Fruit fly (Drosophila melanogaster) whole organism, prepupa: Measurements from ENCODE around the gene Or9a.

Source experiments
- Blimp-1 ChIP-seq: fragments of 200-800 bp; sonication (Bioruptor generic); optimal IDR thresholded peaks from 3 replicates; lab custom pipeline; 2017; ENCODE audit warnings: missing biosample characterization, missing genetic modification characterization, mild to moderate bottlenecking, moderate library complexity, missing genetic modification reagents
- CG10631 ChIP-seq: fragments of 200-800 bp; sonication (Bioruptor generic); optimal IDR thresholded peaks from 2 replicates; lab custom pipeline; 2016; ENCODE audit warnings: missing biosample characterization, missing genetic modification characterization
- CG10669 ChIP-seq: fragments of 200-800 bp; sonication (Bioruptor generic); optimal IDR thresholded peaks from 3 replicates; lab custom pipeline; 2018; ENCODE audit warnings: missing biosample characterization, mild to moderate bottlenecking, missing genetic modification characterization, moderate library complexity
- CG11294 ChIP-seq: fragments of 200-800 bp; sonication (Bioruptor generic); IDR thresholded peaks from 2 replicates; pipeline ENCODE4 v1.3.6; 2022; ENCODE audit warnings: missing biosample characterization, missing genetic modification characterization
- CG11902 ChIP-seq: fragments of 200-800 bp; sonication (Bioruptor generic); optimal IDR thresholded peaks from 3 replicates; lab custom pipeline; 2016; ENCODE audit warnings: missing biosample characterization, missing genetic modification characterization
- CG15336 ChIP-seq: fragments of 200-800 bp; sonication (Bioruptor generic); IDR thresholded peaks from 2 replicates; pipeline ENCODE4 v1.3.6; 2022; ENCODE audit warnings: missing biosample characterization, missing genetic modification characterization
- CG3032 ChIP-seq: fragments of 200-800 bp; optimal IDR thresholded peaks from 2 replicates; lab custom pipeline; 2019; ENCODE audit warnings: missing biosample characterization, mild to moderate bottlenecking, missing genetic modification characterization, moderate library complexity
- CG31627 ChIP-seq: fragments of 200-800 bp; sonication (Bioruptor generic); optimal IDR thresholded peaks from 3 replicates; lab custom pipeline; 2016; ENCODE audit warnings: missing biosample characterization, missing genetic modification characterization
- CG34406 ChIP-seq: fragments of 200-800 bp; sonication (Bioruptor generic); optimal IDR thresholded peaks from 3 replicates; lab custom pipeline; 2016; ENCODE audit warnings: missing biosample characterization, missing genetic modification characterization
- CG3919 ChIP-seq: fragments of 200-800 bp; sonication (Bioruptor generic); optimal IDR thresholded peaks from 3 replicates; lab custom pipeline; 2016; ENCODE audit warnings: missing biosample characterization, missing genetic modification characterization
- CG6163 ChIP-seq: fragments of 200-800 bp; sonication (Bioruptor generic); IDR thresholded peaks from 3 replicates; pipeline ENCODE4 v1.3.6; 2022; ENCODE audit warnings: missing biosample characterization, missing genetic modification characterization
- CG6276 ChIP-seq: fragments of 200-800 bp; sonication (Bioruptor generic); optimal IDR thresholded peaks from 2 replicates; lab custom pipeline; 2017; ENCODE audit warnings: missing biosample characterization, mild to moderate bottlenecking, missing genetic modification characterization
- CG6808 ChIP-seq: fragments of 200-800 bp; sonication (Bioruptor generic); optimal IDR thresholded peaks from 3 replicates; lab custom pipeline; 2017; ENCODE audit warnings: missing biosample characterization, missing genetic modification characterization, mild to moderate bottlenecking, moderate library complexity, missing genetic modification reagents
- CG6854 ChIP-seq: fragments of 200-800 bp; sonication (Bioruptor generic); optimal IDR thresholded peaks from 2 replicates; lab custom pipeline; 2017; ENCODE audit warnings: missing biosample characterization, mild to moderate bottlenecking, missing genetic modification characterization
- CG7368 ChIP-seq: fragments of 200-800 bp; sonication (Bioruptor generic); optimal IDR thresholded peaks from 3 replicates; lab custom pipeline; 2016; ENCODE audit warnings: missing biosample characterization, missing genetic modification characterization
- CG8119 ChIP-seq: fragments of 200-800 bp; sonication (Bioruptor generic); IDR thresholded peaks from 3 replicates; pipeline ENCODE4 v1.3.6; 2022; ENCODE audit warnings: missing biosample characterization, missing genetic modification characterization
- CG8632 ChIP-seq: fragments of 200-800 bp; sonication (Bioruptor generic); optimal IDR thresholded peaks from 3 replicates; lab custom pipeline; 2016; ENCODE audit warnings: missing biosample characterization, missing genetic modification characterization
- Eip75B ChIP-seq: fragments of 200-800 bp; sonication (Bioruptor generic); optimal IDR thresholded peaks from 3 replicates; lab custom pipeline; 2016; ENCODE audit warnings: missing biosample characterization, missing genetic modification characterization
- Eip78C ChIP-seq: fragments of 200-800 bp; sonication (Bioruptor generic); peaks from one replicate; lab custom pipeline; 2016; ENCODE audit warnings: missing biosample characterization, missing genetic modification characterization
- Ets21C ChIP-seq: fragments of 200-800 bp; sonication (Bioruptor generic); optimal IDR thresholded peaks from 3 replicates; lab custom pipeline; 2016; ENCODE audit warnings: missing biosample characterization, missing genetic modification characterization
- Gug ChIP-seq: fragments of 200-800 bp; sonication (Bioruptor generic); IDR thresholded peaks from 2 replicates; pipeline ENCODE4 v1.3.6; 2022; ENCODE audit warnings: missing biosample characterization, missing genetic modification characterization
- Hr4 ChIP-seq: fragments of 200-800 bp; sonication (Bioruptor generic); optimal IDR thresholded peaks from 3 replicates; lab custom pipeline; 2016; ENCODE audit warnings: missing biosample characterization, missing genetic modification characterization
- Lpt ChIP-seq: fragments of 200-800 bp; sonication (Bioruptor generic); optimal IDR thresholded peaks from 3 replicates; lab custom pipeline; 2016; ENCODE audit warnings: missing biosample characterization, missing genetic modification characterization
- Met ChIP-seq: fragments of 200-800 bp; sonication (Bioruptor generic); optimal IDR thresholded peaks from 3 replicates; lab custom pipeline; 2016; ENCODE audit warnings: missing biosample characterization, missing genetic modification characterization
- OdsH ChIP-seq: fragments of 200-800 bp; sonication (Bioruptor generic); optimal IDR thresholded peaks from 3 replicates; lab custom pipeline; 2016; ENCODE audit warnings: missing biosample characterization, missing genetic modification characterization
- Smox ChIP-seq: fragments of 200-800 bp; sonication (Bioruptor generic); optimal IDR thresholded peaks from 3 replicates; lab custom pipeline; 2016; ENCODE audit warnings: missing biosample characterization, missing genetic modification characterization
- Sox102F ChIP-seq: fragments of 200-800 bp; sonication (Bioruptor generic); optimal IDR thresholded peaks from 2 replicates; lab custom pipeline; 2016; ENCODE audit warnings: missing biosample characterization, mild to moderate bottlenecking, missing genetic modification characterization
- Sox14 ChIP-seq: fragments of 200-800 bp; sonication (Bioruptor generic); optimal IDR thresholded peaks from 3 replicates; lab custom pipeline; 2016; ENCODE audit warnings: missing biosample characterization, missing genetic modification characterization
- Sox15 ChIP-seq: fragments of 200-800 bp; sonication (Bioruptor generic); optimal IDR thresholded peaks from 3 replicates; lab custom pipeline; 2016; ENCODE audit warnings: missing biosample characterization, missing genetic modification characterization
- achi ChIP-seq: fragments of 200-800 bp; sonication (Bioruptor generic); optimal IDR thresholded peaks from 3 replicates; lab custom pipeline; 2016; ENCODE audit warnings: missing biosample characterization, missing genetic modification characterization
- acj6 ChIP-seq: fragments of 200-800 bp; sonication (Bioruptor generic); optimal IDR thresholded peaks from 3 replicates; lab custom pipeline; 2016; ENCODE audit warnings: missing biosample characterization, missing genetic modification characterization
- cyc ChIP-seq: fragments of 200-800 bp; sonication (Bioruptor generic); optimal IDR thresholded peaks from 3 replicates; lab custom pipeline; 2016; ENCODE audit warnings: missing biosample characterization, missing genetic modification characterization
- dsx ChIP-seq: fragments of 200-800 bp; optimal IDR thresholded peaks from 3 replicates; lab custom pipeline; 2019; ENCODE audit warnings: missing biosample characterization, mild to moderate bottlenecking, missing genetic modification characterization, moderate library complexity; ENCODE audit not compliant: poor library complexity, severe bottlenecking
- eg ChIP-seq: fragments of 200-800 bp; sonication (Bioruptor generic); IDR thresholded peaks from 3 replicates; pipeline ENCODE4 v1.3.6; 2022; ENCODE audit warnings: missing biosample characterization, missing genetic modification characterization
- esn ChIP-seq: fragments of 200-800 bp; sonication (Bioruptor generic); optimal IDR thresholded peaks from 2 replicates; lab custom pipeline; 2016; ENCODE audit warnings: missing biosample characterization, mild to moderate bottlenecking, missing genetic modification characterization, moderate library complexity
- fd59A ChIP-seq: fragments of 200-800 bp; sonication (Bioruptor generic); optimal IDR thresholded peaks from 2 replicates; lab custom pipeline; 2017; ENCODE audit warnings: missing biosample characterization, mild to moderate bottlenecking, missing genetic modification characterization, missing genetic modification reagents
- fkh ChIP-seq: fragments of 200-800 bp; sonication (Bioruptor generic); optimal IDR thresholded peaks from 3 replicates; lab custom pipeline; 2017; ENCODE audit warnings: missing biosample characterization, mild to moderate bottlenecking, missing genetic modification characterization, moderate library complexity
- lz ChIP-seq: fragments of 200-800 bp; sonication (Bioruptor generic); optimal IDR thresholded peaks from 3 replicates; lab custom pipeline; 2016; ENCODE audit warnings: missing biosample characterization, missing genetic modification characterization
- net ChIP-seq: fragments of 200-800 bp; sonication (Bioruptor generic); optimal IDR thresholded peaks from 3 replicates; lab custom pipeline; 2016; ENCODE audit warnings: missing biosample characterization, missing genetic modification characterization
- pdm3 ChIP-seq: fragments of 200-800 bp; sonication (Bioruptor generic); optimal IDR thresholded peaks from 3 replicates; lab custom pipeline; 2016; ENCODE audit warnings: missing biosample characterization, missing genetic modification characterization
- salr ChIP-seq, 2 experiments: fragments of 200-800 bp; sonication (Bioruptor generic); optimal IDR thresholded peaks; 3 replicates each; lab custom pipeline; 2016 to 2018; ENCODE audit warnings: missing biosample characterization in 2 of 2, missing genetic modification characterization in 2 of 2, mild to moderate bottlenecking in 1 of 2
- ss ChIP-seq, 2 experiments: fragments of 200-800 bp; sonication (Bioruptor generic); optimal IDR thresholded peaks; 2 replicates in 1 of 2; 3 replicates in 1 of 2; lab custom pipeline; 2017 to 2018; ENCODE audit warnings: mild to moderate bottlenecking in 2 of 2, missing biosample characterization in 2 of 2, missing genetic modification characterization in 2 of 2, moderate library complexity in 1 of 2
- svp ChIP-seq: fragments of 200-800 bp; sonication (Bioruptor generic); peaks from one replicate; lab custom pipeline; 2016; ENCODE audit warnings: missing biosample characterization, missing genetic modification characterization
- topi ChIP-seq: fragments of 200-800 bp; sonication (Bioruptor generic); optimal IDR thresholded peaks from 3 replicates; lab custom pipeline; 2016; ENCODE audit warnings: missing biosample characterization, missing genetic modification characterization
- vri ChIP-seq: fragments of 200-800 bp; sonication (Bioruptor generic); optimal IDR thresholded peaks from 3 replicates; lab custom pipeline; 2016; ENCODE audit warnings: missing biosample characterization, mild to moderate bottlenecking, missing genetic modification characterization

The Or9a gene

DNA sequence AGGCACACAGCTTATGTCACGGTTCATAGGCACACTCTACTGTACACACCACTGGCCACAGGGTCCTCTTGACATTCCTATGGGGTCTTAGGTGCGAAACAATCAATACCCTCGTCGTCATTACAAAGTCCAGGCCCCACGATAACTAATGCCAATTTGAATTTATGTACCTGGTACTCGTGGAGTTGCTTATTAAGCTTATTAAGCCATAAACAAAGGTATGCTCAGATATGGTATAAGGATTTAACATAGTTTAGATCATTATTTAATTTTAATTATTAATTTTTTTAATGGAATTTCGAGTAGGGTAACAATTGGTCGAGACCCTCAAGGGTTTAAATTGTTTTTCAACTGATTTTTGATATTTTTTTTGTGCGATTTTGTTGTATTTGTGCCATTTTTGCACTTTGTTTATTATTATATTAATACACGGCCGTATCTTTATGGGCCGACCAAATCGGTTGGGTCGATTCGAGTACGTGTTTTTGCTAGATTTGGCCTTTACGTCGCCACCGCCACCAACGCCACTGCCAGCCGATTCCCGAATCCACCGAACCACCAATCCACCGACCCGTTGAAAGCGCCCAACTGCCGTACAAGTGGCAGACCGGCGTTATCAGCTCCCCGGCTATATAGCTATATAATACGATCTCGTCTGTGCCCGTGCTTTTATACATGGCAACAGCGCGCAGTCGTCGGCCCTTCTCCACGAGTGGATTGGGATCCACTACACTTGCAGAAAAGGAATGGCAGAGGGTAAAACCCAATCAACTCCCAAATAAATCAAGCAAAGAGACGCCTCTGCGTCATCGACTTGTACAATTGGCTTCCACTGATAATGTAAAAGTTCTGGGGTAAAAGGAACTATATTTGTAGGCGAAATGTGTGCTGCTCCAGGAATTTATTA is 25.0 kb upstream of the Or9a start:
- TF ChIP-seq Blimp-1 (GFP tag; lab: Kevin White, UChicago) (no peak), svp (GFP tag; lab: Kevin White, UChicago) (peak; percentile 72), acj6 (GFP tag; lab: Kevin White, UChicago) (no peak), vri (GFP tag; lab: Kevin White, UChicago) (peak; percentile 10), Eip78C (GFP tag; lab: Kevin White, UChicago) (peak; percentile 47)
- TF ChIP-seq, all 60 proteins: peak for 3

DNA sequence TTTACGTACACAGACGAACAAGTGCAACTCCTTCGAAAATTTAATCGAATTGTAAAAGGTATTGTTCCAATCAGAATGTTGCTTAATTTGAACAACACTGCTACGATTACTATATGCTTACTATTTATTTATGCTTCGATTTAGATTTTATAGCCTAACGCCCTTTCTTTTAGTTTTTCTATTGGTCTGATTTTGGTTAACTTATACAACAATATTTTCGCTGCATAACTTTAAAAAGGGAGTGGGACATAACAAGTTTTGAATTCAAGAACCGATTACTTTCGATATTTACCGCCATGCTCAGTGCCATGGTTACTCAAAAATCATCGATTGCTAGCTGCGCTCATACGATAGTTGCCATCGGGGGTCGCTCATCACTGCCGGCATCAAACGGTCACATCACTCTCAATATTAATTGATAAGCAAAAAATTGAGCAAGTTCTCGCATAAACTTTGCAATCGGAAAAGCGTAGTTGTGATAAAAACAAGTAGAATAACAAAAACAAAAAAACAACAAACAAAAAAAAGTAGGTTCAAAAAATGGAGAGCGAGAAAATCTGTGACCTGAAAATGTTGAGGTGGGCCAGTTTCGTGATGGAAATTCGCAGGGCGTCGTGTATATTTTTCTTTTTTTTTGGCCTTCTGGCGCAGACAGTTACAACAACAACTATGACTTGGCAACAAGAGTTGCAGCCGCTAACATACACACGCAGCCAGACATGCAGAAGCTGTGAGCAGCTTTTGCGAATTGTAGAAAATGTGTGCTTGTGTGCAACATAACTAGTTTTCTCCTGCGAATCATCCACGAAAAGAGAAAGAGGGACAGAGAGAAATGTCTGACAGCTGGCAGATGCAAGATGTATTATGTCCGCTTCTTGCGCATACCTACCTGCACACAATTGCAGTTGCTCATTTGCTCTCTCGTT is 19.2 kb upstream of the Or9a start, which contains the start of the genes CG2887 and PPP4R2r:
Gene CG2887, minus strand, starts transcription at position 51 of the 926 bp plus-strand sequence.
Gene PPP4R2r, plus strand, starts transcription at position 396 of the 926 bp plus-strand sequence.
- TF ChIP-seq esn (GFP tag; lab: Kevin White, UChicago), result peak; percentile 10
- no peak for TF ChIP-seq topi (GFP tag; lab: Kevin White, UChicago)
- TF ChIP-seq Sox15, result no peak
- no peak for TF ChIP-seq fkh
- 0 out of 3 replicates have a peak, but pooled peaks have one; percentile 6 for TF ChIP-seq CG6163 (GFP tag; lab: Robert Waterston, UW)
- TF ChIP-seq Eip78C (GFP tag; lab: Kevin White, UChicago), result peak; percentile 76
- no peak for TF ChIP-seq CG10631 (GFP tag; lab: Kevin White, UChicago)
- TF ChIP-seq eg (GFP tag; lab: Robert Waterston, UW), result no peak
- no peak for TF ChIP-seq CG3032 (tag; lab: Kevin White, UChicago)
- no peak for TF ChIP-seq Ets21C (GFP tag; lab: Kevin White, UChicago)
- peak; percentile 2 for TF ChIP-seq Eip75B (GFP tag; lab: Kevin White, UChicago)
- no peak for TF ChIP-seq Blimp-1 (GFP tag; lab: Kevin White, UChicago)
- peak; percentile 28 for TF ChIP-seq CG6854 (GFP tag; lab: Kevin White, UChicago)
- no peak for TF ChIP-seq CG10669 (GFP tag; lab: Kevin White, UChicago)
- no peak for TF ChIP-seq Gug (GFP tag; lab: Robert Waterston, UW)
- TF ChIP-seq CG31627 (GFP tag; lab: Kevin White, UChicago), result no peak
- TF ChIP-seq cyc (GFP tag; lab: Kevin White, UChicago), result no peak
- TF ChIP-seq svp (GFP tag; lab: Kevin White, UChicago), result peak; percentile 53
- TF ChIP-seq fd59A (GFP tag; lab: Kevin White, UChicago), result no peak
- no peak for TF ChIP-seq Sox14 (GFP tag; lab: Kevin White, UChicago)
- peak in 1 of 2 experiments; percentile 8 for TF ChIP-seq salr (GFP tag; optimal IDR thresholded peaks at IDR 0.05; lab: Kevin White, UChicago)
- TF ChIP-seq Lpt (GFP tag; lab: Kevin White, UChicago), result peak; percentile 30
- TF ChIP-seq CG15336, result peak; percentile 49; the same call in 1 of the 2 replicates
- TF ChIP-seq net (GFP tag; lab: Kevin White, UChicago), result peak; percentile 20
- TF ChIP-seq dsx, result peak; percentile 43
- TF ChIP-seq Met (GFP tag; lab: Kevin White, UChicago), result no peak
- TF ChIP-seq CG34406, result no peak
- no peak for TF ChIP-seq Sox102F (GFP tag; lab: Kevin White, UChicago)
- TF ChIP-seq OdsH (GFP tag; lab: Kevin White, UChicago), result no peak
- no peak for TF ChIP-seq acj6 (GFP tag; lab: Kevin White, UChicago)
- no peak for TF ChIP-seq Hr4 (GFP tag; lab: Kevin White, UChicago)
- peak; percentile 54; the same call in 2 of the 3 replicates for TF ChIP-seq CG8119 (GFP tag; lab: Robert Waterston, UW)
- no peak for TF ChIP-seq CG7368 (GFP tag; lab: Kevin White, UChicago)
- no peak for TF ChIP-seq CG8632
- no peak for TF ChIP-seq lz (GFP tag; lab: Kevin White, UChicago)
- peak; percentile 3 for TF ChIP-seq achi (GFP tag; lab: Kevin White, UChicago)
- TF ChIP-seq CG11902, result no peak
- no peak for TF ChIP-seq Smox (GFP tag; lab: Kevin White, UChicago)
- peak; percentile 47 for TF ChIP-seq CG6276
- no peak for TF ChIP-seq CG11294 (GFP tag; lab: Robert Waterston, UW)
- no peak for TF ChIP-seq pdm3 (GFP tag; lab: Kevin White, UChicago)
- peak in 1 of 2 experiments; percentile 55 for TF ChIP-seq ss (GFP tag; optimal IDR thresholded peaks at IDR 0.05; lab: Kevin White, UChicago)
- TF ChIP-seq CG6808, result peak; percentile 27
- no peak for TF ChIP-seq CG3919
